Fruit fly (Drosophila melanogaster) whole organism, embryonic: Measurements from ENCODE around the gene CG3651.

ENCODE experiments used
- Atf3 ChIP-seq: fragments of 200-800 bp; sonication (Bioruptor generic); optimal IDR thresholded peaks from 3 replicates; lab custom pipeline; 2016; ENCODE audit warnings: missing biosample characterization, missing genetic modification characterization
- B-H1 ChIP-seq: fragments of 200-800 bp; sonication (Bioruptor generic); IDR thresholded peaks from 3 replicates; pipeline ENCODE4 v1.3.6; 2022; ENCODE audit warnings: missing biosample characterization, missing genetic modification characterization
- BEAF-32 ChIP-seq: fragments of 200-800 bp; sonication (Bioruptor generic); optimal IDR thresholded peaks from 3 replicates; lab custom pipeline; 2017; ENCODE audit warnings: missing biosample characterization, missing genetic modification characterization, mild to moderate bottlenecking, moderate library complexity, missing genetic modification reagents
- Bdp1 ChIP-seq: fragments of 200-800 bp; sonication (Bioruptor generic); optimal IDR thresholded peaks from 3 replicates; lab custom pipeline; 2016; ENCODE audit warnings: missing biosample characterization, missing genetic modification characterization
- CG10147 ChIP-seq: fragments of 200-800 bp; sonication (Bioruptor generic); optimal IDR thresholded peaks from 2 replicates; lab custom pipeline; 2019; ENCODE audit warnings: missing biosample characterization, mild to moderate bottlenecking, missing genetic modification characterization, moderate library complexity
- CG1024 ChIP-seq: fragments of 200-800 bp; sonication (Bioruptor generic); IDR thresholded peaks from 2 replicates; pipeline ENCODE4 v1.3.6; 2022; ENCODE audit warnings: missing biosample characterization, missing genetic modification characterization
- CG11723 ChIP-seq: fragments of 200-800 bp; sonication (Bioruptor generic); optimal IDR thresholded peaks from 2 replicates; lab custom pipeline; 2017; ENCODE audit warnings: missing biosample characterization, mild to moderate bottlenecking, missing genetic modification characterization
- CG12155 ChIP-seq: fragments of 200-800 bp; sonication (Bioruptor generic); optimal IDR thresholded peaks from 3 replicates; lab custom pipeline; 2016; ENCODE audit warnings: missing biosample characterization, missing genetic modification characterization
- CG13287 ChIP-seq: fragments of 200-800 bp; sonication (Bioruptor generic); IDR thresholded peaks from 2 replicates; pipeline ENCODE4 v1.3.6; 2022; ENCODE audit warnings: missing biosample characterization, missing genetic modification characterization; ENCODE audit not compliant: partially characterized antibody
- CG15011 ChIP-seq: fragments of 200-800 bp; sonication (Bioruptor generic); optimal IDR thresholded peaks from 3 replicates; lab custom pipeline; 2018; ENCODE audit warnings: missing biosample characterization, mild to moderate bottlenecking, missing genetic modification characterization
- CG15601 ChIP-seq: fragments of 200-800 bp; sonication (Bioruptor generic); optimal IDR thresholded peaks from 3 replicates; lab custom pipeline; 2019; ENCODE audit warnings: missing biosample characterization, mild to moderate bottlenecking, missing genetic modification characterization, moderate library complexity
- CG17361 ChIP-seq: fragments of 200-800 bp; sonication (Bioruptor generic); IDR thresholded peaks from 3 replicates; pipeline ENCODE4 v1.3.6; 2022; ENCODE audit warnings: missing biosample characterization, missing genetic modification characterization
- CG18599 ChIP-seq: fragments of 200-800 bp; sonication (Bioruptor generic); optimal IDR thresholded peaks from 3 replicates; lab custom pipeline; 2017; ENCODE audit warnings: missing biosample characterization, missing genetic modification characterization, mild to moderate bottlenecking, moderate library complexity, missing genetic modification reagents
- CG2116 ChIP-seq: fragments of 200-800 bp; sonication (Bioruptor generic); optimal IDR thresholded peaks from 3 replicates; lab custom pipeline; 2018; ENCODE audit warnings: missing biosample characterization, mild to moderate bottlenecking, missing genetic modification characterization
- CG2199 ChIP-seq: fragments of 200-800 bp; sonication (Bioruptor generic); IDR thresholded peaks from 3 replicates; pipeline ENCODE4 v1.3.6; 2022; ENCODE audit warnings: missing biosample characterization, missing genetic modification characterization
- CG3995 ChIP-seq: fragments of 200-800 bp; sonication (Bioruptor generic); optimal IDR thresholded peaks from 3 replicates; lab custom pipeline; 2016; ENCODE audit warnings: missing biosample characterization, missing genetic modification characterization
- CG4424 ChIP-seq: fragments of 200-800 bp; sonication (Bioruptor generic); optimal IDR thresholded peaks from 3 replicates; lab custom pipeline; 2016; ENCODE audit warnings: missing biosample characterization, missing genetic modification characterization
- CG4617 ChIP-seq: fragments of 200-800 bp; sonication (Bioruptor generic); optimal IDR thresholded peaks from 3 replicates; lab custom pipeline; 2016; ENCODE audit warnings: missing biosample characterization, missing genetic modification characterization, borderline replicate concordance
- CG7357 ChIP-seq: fragments of 200-800 bp; sonication (Bioruptor generic); IDR thresholded peaks from 3 replicates; pipeline ENCODE4 v1.3.6; 2022; ENCODE audit warnings: missing biosample characterization, missing genetic modification characterization
- CG7928 ChIP-seq: fragments of 200-800 bp; sonication (Bioruptor generic); optimal IDR thresholded peaks from 2 replicates; lab custom pipeline; 2017; ENCODE audit warnings: missing biosample characterization, mild to moderate bottlenecking, missing genetic modification characterization
- CG8359 ChIP-seq: fragments of 200-800 bp; sonication (Bioruptor generic); optimal IDR thresholded peaks from 2 replicates; lab custom pipeline; 2017; ENCODE audit warnings: missing biosample characterization, mild to moderate bottlenecking, missing genetic modification characterization, borderline replicate concordance
- CG8478 ChIP-seq: fragments of >200 bp; optimal IDR thresholded peaks from 2 replicates; lab custom pipeline; 2018
- Dad ChIP-seq: fragments of 200-800 bp; sonication (Bioruptor generic); optimal IDR thresholded peaks from 3 replicates; lab custom pipeline; 2016; ENCODE audit warnings: missing biosample characterization, missing genetic modification characterization
- Dbx ChIP-seq: fragments of 200-800 bp; sonication (Bioruptor generic); IDR thresholded peaks from 3 replicates; pipeline ENCODE4 v1.3.6; 2022; ENCODE audit warnings: missing biosample characterization, missing genetic modification characterization
- Deaf1 ChIP-seq: fragments of 200-800 bp; optimal IDR thresholded peaks from 3 replicates; lab custom pipeline; 2019; ENCODE audit warnings: missing biosample characterization, mild to moderate bottlenecking, missing genetic modification characterization, moderate library complexity
- Ets65A ChIP-seq: fragments of 200-800 bp; sonication (Bioruptor generic); peaks from one replicate; lab custom pipeline; 2016; ENCODE audit warnings: missing biosample characterization, missing genetic modification characterization
- Fer3 ChIP-seq: fragments of 200-800 bp; sonication (Bioruptor generic); optimal IDR thresholded peaks from 2 replicates; lab custom pipeline; 2018; ENCODE audit warnings: missing biosample characterization, mild to moderate bottlenecking, missing genetic modification characterization, moderate library complexity
- Gug ChIP-seq: fragments of 200-800 bp; sonication (Bioruptor generic); IDR thresholded peaks from 4 replicates; pipeline ENCODE4 v1.3.6; 2022; ENCODE audit warnings: missing biosample characterization, missing genetic modification characterization
- HHEX ChIP-seq: fragments of 200-800 bp; sonication (Bioruptor generic); optimal IDR thresholded peaks from 3 replicates; lab custom pipeline; 2017; ENCODE audit warnings: missing biosample characterization, mild to moderate bottlenecking, missing genetic modification characterization, missing genetic modification reagents
- NC2β ChIP-seq: fragments of 200-800 bp; sonication (Bioruptor generic); optimal IDR thresholded peaks from 2 replicates; lab custom pipeline; 2016; ENCODE audit warnings: missing biosample characterization, missing genetic modification characterization
- Pdp1 ChIP-seq, 2 experiments: fragments of 200-800 bp; sonication (Bioruptor generic); optimal IDR thresholded peaks; 3 replicates each; lab custom pipeline; 2016; ENCODE audit warnings: missing biosample characterization in 2 of 2, missing genetic modification characterization in 2 of 2, mild to moderate bottlenecking in 1 of 2, moderate library complexity in 1 of 2
- Scr ChIP-seq: fragments of 200-800 bp; sonication (Bioruptor generic); IDR thresholded peaks from 2 replicates; pipeline ENCODE4 v1.3.6; 2022; ENCODE audit warnings: missing biosample characterization, missing genetic modification characterization; ENCODE audit not compliant: partially characterized antibody
- Ssrp ChIP-seq: fragments of 200-800 bp; sonication (Bioruptor generic); optimal IDR thresholded peaks from 2 replicates; lab custom pipeline; 2018; ENCODE audit warnings: missing biosample characterization, mild to moderate bottlenecking, missing genetic modification characterization, moderate library complexity
- chinmo ChIP-seq: fragments of 200-800 bp; sonication (Bioruptor generic); IDR thresholded peaks from 4 replicates; pipeline ENCODE4 v1.3.6; 2022; ENCODE audit warnings: missing biosample characterization, missing genetic modification characterization; ENCODE audit not compliant: partially characterized antibody
- crol ChIP-seq: fragments of 200-800 bp; sonication (Bioruptor generic); IDR thresholded peaks from 2 replicates; pipeline ENCODE4 v1.3.6; 2022; ENCODE audit warnings: missing biosample characterization, missing genetic modification characterization
- da ChIP-seq: fragments of 200-800 bp; sonication (Bioruptor generic); optimal IDR thresholded peaks from 2 replicates; lab custom pipeline; 2016; ENCODE audit warnings: missing biosample characterization, missing genetic modification characterization
- dmrt11E ChIP-seq: fragments of 200-800 bp; sonication (Bioruptor generic); optimal IDR thresholded peaks from 3 replicates; lab custom pipeline; 2018; ENCODE audit warnings: missing biosample characterization, mild to moderate bottlenecking, missing genetic modification characterization, moderate library complexity
- lov ChIP-seq, 2 experiments: fragments of 200-800 bp in 1 of 2; fragments of >200 bp in 1 of 2; sonication (Bioruptor generic) in 1 of 2; IDR thresholded peaks in 1 of 2; optimal IDR thresholded peaks in 1 of 2; 2 replicates in 1 of 2; 3 replicates in 1 of 2; pipeline versions ENCODE4 v1.3.6 to Lab custom; 2017 to 2022; ENCODE audit warnings: missing biosample characterization in 1 of 2, missing genetic modification characterization in 1 of 2
- nmo ChIP-seq: fragments of 200-800 bp; sonication (Bioruptor generic); optimal IDR thresholded peaks from 2 replicates; lab custom pipeline; 2018; ENCODE audit warnings: missing biosample characterization, mild to moderate bottlenecking, missing genetic modification characterization, moderate library complexity
- otp ChIP-seq: fragments of 200-800 bp; sonication (Bioruptor generic); IDR thresholded peaks from 3 replicates; pipeline ENCODE4, ENCODE4 v1.3.6; 2022; ENCODE audit warnings: missing biosample characterization, missing genetic modification characterization
- pzg ChIP-seq: fragments of 200-800 bp; sonication (Bioruptor generic); optimal IDR thresholded peaks from 3 replicates; lab custom pipeline; 2018; ENCODE audit warnings: missing biosample characterization, mild to moderate bottlenecking, missing genetic modification characterization, moderate library complexity
- row ChIP-seq: fragments of 200-800 bp; sonication (Bioruptor generic); IDR thresholded peaks from 3 replicates; pipeline ENCODE4 v1.3.6; 2022; ENCODE audit warnings: missing biosample characterization, missing genetic modification characterization
- sc ChIP-seq, 3 experiments: fragments of >200 bp in 2 of 3; fragments of 200-800 bp in 1 of 3; sonication (Bioruptor generic) in 1 of 3; optimal IDR thresholded peaks; 2 replicates in 2 of 3; 3 replicates in 1 of 3; lab custom pipeline; 2017; ENCODE audit warnings: mild to moderate bottlenecking in 1 of 3, missing biosample characterization in 1 of 3, missing genetic modification characterization in 1 of 3, missing genetic modification reagents in 1 of 3
- slou ChIP-seq: fragments of 200-800 bp; sonication (Bioruptor generic); optimal IDR thresholded peaks from 3 replicates; lab custom pipeline; 2016; ENCODE audit warnings: missing biosample characterization, missing genetic modification characterization
- stwl ChIP-seq: fragments of 200-800 bp; sonication (Bioruptor generic); optimal IDR thresholded peaks from 3 replicates; lab custom pipeline; 2018; ENCODE audit warnings: missing biosample characterization, mild to moderate bottlenecking, missing genetic modification characterization, moderate library complexity
- tll ChIP-seq, 2 experiments: fragments of 200-800 bp in 1 of 2; fragments of >200 bp in 1 of 2; sonication (Bioruptor generic) in 1 of 2; optimal IDR thresholded peaks; 2 replicates each; lab custom pipeline; 2017 to 2019; ENCODE audit warnings: missing biosample characterization in 2 of 2, missing genetic modification characterization in 2 of 2, mild to moderate bottlenecking in 1 of 2, moderate library complexity in 1 of 2
- tna ChIP-seq: fragments of 200-800 bp; sonication (Bioruptor generic); IDR thresholded peaks from 2 replicates; pipeline ENCODE4 v1.3.6; 2022; ENCODE audit warnings: missing biosample characterization, missing genetic modification characterization; ENCODE audit not compliant: partially characterized antibody
- unpg ChIP-seq: fragments of 200-800 bp; sonication (Bioruptor generic); optimal IDR thresholded peaks from 3 replicates; lab custom pipeline; 2018; ENCODE audit warnings: missing biosample characterization, mild to moderate bottlenecking, missing genetic modification characterization, moderate library complexity
- wek ChIP-seq: fragments of 200-800 bp; sonication (Bioruptor generic); optimal IDR thresholded peaks from 3 replicates; lab custom pipeline; 2018; ENCODE audit warnings: missing biosample characterization, mild to moderate bottlenecking, missing genetic modification characterization, moderate library complexity
- zen ChIP-seq: fragments of 200-800 bp; sonication (Bioruptor generic); optimal IDR thresholded peaks from 3 replicates; lab custom pipeline; 2018; ENCODE audit warnings: missing biosample characterization, mild to moderate bottlenecking, missing genetic modification characterization, moderate library complexity

CG3651 gene

dm6 chr2L:22131171-22131675 lies 10.1 kb downstream of the CG3651 start, which contains the start of gene CG42748 (continued):
- TF ChIP-seq CG4617 (GFP tag; lab: Kevin White, UChicago) (no peak), CG8478 (lab: Kevin White, UChicago) (no peak), CG17361 (GFP tag; lab: Robert Waterston, UW) (no peak), Gug (peak; percentile 67; the same call in 1 of the 4 replicates), stwl (tag; lab: Kevin White, UChicago) (peak; percentile 21), Dad (GFP tag; lab: Kevin White, UChicago) (no peak), CG8359 (GFP tag; lab: Kevin White, UChicago) (no peak), CG11723 (GFP tag; lab: Kevin White, UChicago) (peak; percentile 77), da (GFP tag; lab: Kevin White, UChicago) (no peak), unpg (GFP tag; lab: Kevin White, UChicago) (no peak), HHEX (GFP tag; lab: Kevin White, UChicago) (no peak), CG10147 (GFP tag; lab: Kevin White, UChicago) (no peak), CG2116 (GFP tag; lab: Kevin White, UChicago) (no peak), pzg (peak; percentile 52), tll (GFP tag; optimal IDR thresholded peaks at IDR 0.05; lab: Kevin White, UChicago) (no peak), CG4424 (no peak), Ssrp (tag; lab: Kevin White, UChicago) (no peak), crol (no peak), CG7357 (GFP tag; lab: Robert Waterston, UW) (peak; percentile 82), nmo (GFP tag; lab: Kevin White, UChicago) (no peak), Bdp1 (GFP tag; lab: Kevin White, UChicago) (no peak), CG3995 (peak; percentile 65), BEAF-32 (peak; percentile 34), zen (tag; lab: Kevin White, UChicago) (peak; percentile 12), lov (optimal IDR thresholded peaks at IDR 0.05; lab: Kevin White, UChicago) (no peak), lov (GFP tag; IDR thresholded peaks at IDR 0.05; lab: Robert Waterston, UW) (no peak), tna (GFP tag; lab: Robert Waterston, UW) (peak; percentile 55; the same call in 1 of the 2 replicates), Pdp1 (GFP tag; optimal IDR thresholded peaks at IDR 0.05; lab: Kevin White, UChicago) (no peak), chinmo (GFP tag; lab: Robert Waterston, UW) (no peak), dmrt11E (tag; lab: Kevin White, UChicago) (no peak), CG7928 (GFP tag; lab: Kevin White, UChicago) (no peak), otp (GFP tag; lab: Robert Waterston, UW) (no peak), CG15601 (no peak), CG12155 (GFP tag; lab: Kevin White, UChicago) (no peak)

dm6 chr2L:22132984-22133383 lies 11.8 kb downstream of the CG3651 start:
- TF ChIP-seq Scr (GFP tag; lab: Robert Waterston, UW) (no peak), B-H1 (GFP tag; lab: Robert Waterston, UW) (no peak), Fer3 (tag; lab: Kevin White, UChicago) (no peak), Atf3 (GFP tag; lab: Kevin White, UChicago) (no peak), slou (GFP tag; lab: Kevin White, UChicago) (no peak), CG1024 (GFP tag; lab: Robert Waterston, UW) (no peak), Deaf1 (no peak), Ets65A (GFP tag; lab: Kevin White, UChicago) (no peak), NC2β (GFP tag; lab: Kevin White, UChicago) (no peak), wek (GFP tag; lab: Kevin White, UChicago) (peak; percentile 77), CG13287 (GFP tag; lab: Robert Waterston, UW) (no peak), CG15011 (GFP tag; lab: Kevin White, UChicago) (no peak), row (GFP tag; lab: Robert Waterston, UW) (peak; percentile 41; the same call in 2 of the 3 replicates), CG2199 (0 out of 3 replicates have a peak, but pooled peaks have one; percentile 11), Dbx (no peak), sc (optimal IDR thresholded peaks at IDR 0.05; lab: Kevin White, UChicago) (no peak), sc (GFP tag; optimal IDR thresholded peaks at IDR 0.05; lab: Kevin White, UChicago) (no peak), CG18599 (GFP tag; lab: Kevin White, UChicago) (no peak)
